Worm (Caenorhabditis elegans): ENCODE data around the gene scd-2.
A peak's percentile ranks its signal among the peaks of the same experiment; 100 is the strongest.

The scd-2 gene

ce11 chrV:6614152-6614734 is 18.8 kb upstream of the scd-2 start, which contains the start of gene cpr-4 (continued):
- TF ChIP-seq ztf-7 (tag; optimal IDR thresholded peaks at IDR 0.05) (no peak), F37D6.2 (tag; optimal IDR thresholded peaks at IDR 0.05) (no peak), lin-39 (tag; optimal IDR thresholded peaks at IDR 0.05) (no peak), lin-29 (GFP tag; IDR thresholded peaks at IDR 0.05) (no peak)

DNA sequence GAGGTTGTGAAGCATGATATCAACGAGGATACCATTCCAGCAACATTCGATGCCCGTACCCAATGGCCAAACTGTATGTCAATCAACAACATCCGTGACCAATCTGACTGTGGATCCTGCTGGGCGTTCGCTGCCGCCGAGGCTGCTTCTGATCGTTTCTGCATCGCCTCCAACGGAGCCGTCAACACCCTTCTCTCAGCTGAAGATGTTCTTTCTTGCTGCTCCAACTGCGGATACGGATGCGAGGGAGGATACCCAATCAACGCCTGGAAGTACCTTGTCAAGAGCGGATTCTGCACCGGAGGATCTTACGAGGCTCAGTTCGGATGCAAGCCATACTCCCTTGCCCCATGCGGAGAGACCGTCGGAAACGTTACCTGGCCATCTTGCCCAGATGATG is 18.1 kb upstream of the scd-2 start:
- peak; percentile 73 for TF ChIP-seq set-16 (GFP tag; IDR thresholded peaks at IDR 0.05)
- TF ChIP-seq nhr-6 (tag; optimal IDR thresholded peaks at IDR 0.05) = no peak
- TF ChIP-seq aha-1 (tag) = peak; percentile 74

- TF ChIP-seq nhr-28 (tag; optimal IDR thresholded peaks at IDR 0.05) = peak; percentile 95
- TF ChIP-seq pqm-1 (tag; optimal IDR thresholded peaks at IDR 0.05) = peak; percentile 52
- no peak for TF ChIP-seq nhr-41 (GFP tag; IDR thresholded peaks at IDR 0.05)
- no peak for TF ChIP-seq mep-1 (tag; optimal IDR thresholded peaks at IDR 0.05)
- no peak for TF ChIP-seq D1046.2 (GFP tag; IDR thresholded peaks at IDR 0.05)
- peak; percentile 46; the same call in 1 of the 2 replicates for TF ChIP-seq dmd-6 (GFP tag; IDR thresholded peaks at IDR 0.05)
- TF ChIP-seq daf-16 (GFP tag; optimal IDR thresholded peaks at IDR 0.05) = no peak
- TF ChIP-seq daf-16 (tag; optimal IDR thresholded peaks at IDR 0.05) = peak; percentile 88
- TF ChIP-seq ceh-20 (GFP tag; IDR thresholded peaks at IDR 0.05) = no peak
Observed at ce11 chrV:6616294-6616693, 16.7 kb upstream of the scd-2 start.

- TF ChIP-seq F44E2.7 (GFP tag; IDR thresholded peaks at IDR 0.05) = no peak
- TF ChIP-seq lin-13 (GFP tag; optimal IDR thresholded peaks at IDR 0.05) = no peak
- no peak for TF ChIP-seq nhr-25 (tag; optimal IDR thresholded peaks at IDR 0.05; ENCODE audit: borderline replicate concordance, insufficient read depth)
- no peak for TF ChIP-seq nhr-237 (tag; optimal IDR thresholded peaks at IDR 0.05)
- no peak for TF ChIP-seq zip-2 (tag; optimal IDR thresholded peaks at IDR 0.05)
- TF ChIP-seq dpl-1 (GFP tag; optimal IDR thresholded peaks at IDR 0.05) = no peak
- TF ChIP-seq ztf-7 (tag; optimal IDR thresholded peaks at IDR 0.05) = no peak
- no peak for TF ChIP-seq pqm-1 (tag; optimal IDR thresholded peaks at IDR 0.05)
Observed at ce11 chrV:6620809-6621208, 12.2 kb upstream of the scd-2 start.

DNA sequence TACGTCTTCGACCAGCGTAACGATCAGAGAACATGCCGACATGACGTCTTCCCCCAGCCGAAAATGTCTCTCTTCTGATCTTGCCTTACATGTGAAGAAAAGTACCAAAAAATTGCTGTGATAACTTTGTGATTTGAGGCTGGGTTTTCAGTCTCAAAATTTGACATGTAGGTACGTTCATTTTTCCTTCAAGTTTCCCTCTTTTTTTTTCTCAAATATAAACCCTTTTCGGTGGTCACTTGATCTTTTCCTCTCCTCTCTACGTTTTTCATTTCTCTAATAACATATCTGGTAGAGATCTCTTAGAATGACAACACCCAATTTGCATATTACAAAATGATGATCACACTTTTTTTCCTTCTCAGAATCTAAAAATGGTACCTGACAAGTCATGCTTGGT is 11.1 kb upstream of the scd-2 start, which contains the start of gene nhr-37:
TSS of gene nhr-37 (plus strand) at position 301 of the 400 bp plus-strand sequence.
- TF ChIP-seq php-3 (GFP tag; IDR thresholded peaks at IDR 0.05) (no peak), aly-2 (tag; optimal IDR thresholded peaks at IDR 0.05) (no peak), dpl-1 (GFP tag; optimal IDR thresholded peaks at IDR 0.05) (no peak), nhr-237 (tag; optimal IDR thresholded peaks at IDR 0.05) (no peak), F44E2.7 (GFP tag; IDR thresholded peaks at IDR 0.05) (no peak), daf-8 (GFP tag; IDR thresholded peaks at IDR 0.05) (no peak), attf-4 (tag; optimal IDR thresholded peaks at IDR 0.05) (no peak), nhr-102 (tag; optimal IDR thresholded peaks at IDR 0.05) (no peak), lin-13 (GFP tag; optimal IDR thresholded peaks at IDR 0.05) (no peak), unc-39 (tag; optimal IDR thresholded peaks at IDR 0.05) (no peak), nhr-77 (tag; optimal IDR thresholded peaks at IDR 0.05) (no peak), dmd-9 (GFP tag; IDR thresholded peaks at IDR 0.05) (no peak), nhr-28 (tag; optimal IDR thresholded peaks at IDR 0.05) (no peak), ZK337.2 (GFP tag; IDR thresholded peaks at IDR 0.05) (no peak), zip-11 (GFP tag; IDR thresholded peaks at IDR 0.05) (no peak), hlh-11 (tag; optimal IDR thresholded peaks at IDR 0.05) (no peak), lin-1 (GFP tag; IDR thresholded peaks at IDR 0.05) (no peak), vab-7 (GFP tag; IDR thresholded peaks at IDR 0.05) (no peak), dmd-8 (GFP tag; IDR thresholded peaks at IDR 0.05) (no peak)
